Worm (Caenorhabditis elegans) whole organism, L4/young adult: ENCODE measurements around the gene lron-12.

ENCODE experiments used
- W03F9.2 ChIP-seq: fragments of 150-350 bp; optimal IDR thresholded peaks from 2 replicates; lab custom pipeline; 2014; ENCODE audit warnings: missing biosample characterization, missing genetic modification characterization
- dao-5 ChIP-seq: sonication (generic microtip); optimal IDR thresholded peaks from 2 replicates; lab custom pipeline; 2016; ENCODE audit warnings: missing genotype, missing genetic modification characterization, moderate library complexity, missing compliant biosample characterization
- him-1 ChIP-seq: sonication (generic microtip); optimal IDR thresholded peaks from 2 replicates; lab custom pipeline; 2016; ENCODE audit warnings: missing genotype, missing genetic modification reagents, missing genetic modification characterization, missing compliant biosample characterization

The lron-12 gene

DNA sequence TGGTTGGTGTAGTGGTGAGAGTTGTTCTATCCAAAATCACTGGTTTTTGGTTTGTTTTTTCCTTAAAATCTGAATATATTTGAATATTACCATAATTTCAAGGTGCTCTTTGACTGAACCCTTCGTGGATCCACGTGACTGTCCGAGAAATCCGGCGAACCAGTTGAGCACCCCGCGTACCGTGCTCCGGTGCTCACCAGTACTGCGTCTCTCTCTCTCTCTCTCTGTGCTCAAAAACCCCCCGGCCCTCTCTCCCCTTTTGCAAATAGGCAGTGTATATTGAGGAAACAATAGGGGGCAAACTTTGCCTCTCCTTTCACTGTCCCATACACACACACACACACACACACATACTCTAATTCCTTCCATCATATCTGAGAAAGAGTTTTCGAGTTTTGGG is 31.7 kb upstream of the lron-12 start:
- TF ChIP-seq W03F9.2 (tag; lab: Kevin White, UChicago) = no peak
- no peak for TF ChIP-seq him-1
- TF ChIP-seq dao-5 (tag; lab: Kevin White, UChicago) = no peak

DNA sequence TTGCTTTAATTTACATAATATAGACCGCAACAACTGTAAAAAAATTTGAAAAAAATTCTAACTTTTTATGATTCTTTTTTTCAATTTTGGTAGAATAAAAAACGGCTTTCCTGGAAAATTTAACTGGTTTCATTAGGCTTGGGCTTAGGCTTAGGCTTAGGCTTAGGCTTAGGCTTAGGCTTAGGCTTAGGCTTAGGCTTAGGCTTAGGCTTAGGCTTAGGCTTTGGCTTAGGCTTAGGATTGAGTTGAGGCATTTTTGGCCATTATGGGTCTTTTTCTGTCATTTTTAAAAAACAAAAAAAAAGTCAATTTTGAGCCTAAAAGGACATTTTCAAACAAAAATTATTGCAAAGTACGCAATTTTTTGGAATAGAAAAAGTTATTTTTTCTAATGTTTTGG is 25.5 kb upstream of the lron-12 start:
- TF ChIP-seq W03F9.2 (tag; lab: Kevin White, UChicago) (no peak), him-1 (no peak), dao-5 (tag; lab: Kevin White, UChicago) (no peak)

ce11 chrIII:12142419-12143107 is 24.3 kb upstream of the lron-12 start:
- no peak for TF ChIP-seq him-1
- TF ChIP-seq dao-5 (tag; lab: Kevin White, UChicago) = no peak
- no peak for TF ChIP-seq W03F9.2 (tag; lab: Kevin White, UChicago)

DNA sequence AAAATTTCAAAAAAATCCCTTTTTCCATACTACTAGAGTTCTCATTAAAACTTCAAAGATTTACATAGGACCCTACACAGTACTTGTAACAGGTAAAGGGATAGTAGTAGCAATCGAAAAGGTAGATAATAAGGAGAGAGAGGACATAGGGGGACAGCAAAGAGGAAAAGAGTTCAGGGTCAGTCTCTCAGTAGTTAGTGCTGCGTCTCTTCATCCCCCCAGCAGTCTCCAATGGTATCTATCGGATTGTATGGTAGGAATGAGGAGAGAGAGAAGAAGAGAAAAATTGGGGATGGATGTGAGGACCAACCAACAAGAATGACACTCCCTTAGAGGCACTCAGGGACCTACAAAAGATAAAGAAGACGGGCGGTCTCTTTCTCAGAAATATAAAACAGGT is 21.2 kb upstream of the lron-12 start:
- TF ChIP-seq him-1 (no peak), W03F9.2 (tag; lab: Kevin White, UChicago) (no peak), dao-5 (tag; lab: Kevin White, UChicago) (no peak)

ce11 chrIII:12138235-12138634 is 20.0 kb upstream of the lron-12 start:
- TF ChIP-seq W03F9.2 (tag; lab: Kevin White, UChicago) = no peak

ce11 chrIII:12137515-12137914 is 19.2 kb upstream of the lron-12 start:
- no peak for TF ChIP-seq W03F9.2 (tag; lab: Kevin White, UChicago)
- TF ChIP-seq him-1 = no peak
- no peak for TF ChIP-seq dao-5 (tag; lab: Kevin White, UChicago)

ce11 chrIII:12137095-12137494 is 18.8 kb upstream of the lron-12 start:
- TF ChIP-seq dao-5 (tag; lab: Kevin White, UChicago) (no peak), W03F9.2 (tag; lab: Kevin White, UChicago) (no peak), him-1 (no peak)

DNA sequence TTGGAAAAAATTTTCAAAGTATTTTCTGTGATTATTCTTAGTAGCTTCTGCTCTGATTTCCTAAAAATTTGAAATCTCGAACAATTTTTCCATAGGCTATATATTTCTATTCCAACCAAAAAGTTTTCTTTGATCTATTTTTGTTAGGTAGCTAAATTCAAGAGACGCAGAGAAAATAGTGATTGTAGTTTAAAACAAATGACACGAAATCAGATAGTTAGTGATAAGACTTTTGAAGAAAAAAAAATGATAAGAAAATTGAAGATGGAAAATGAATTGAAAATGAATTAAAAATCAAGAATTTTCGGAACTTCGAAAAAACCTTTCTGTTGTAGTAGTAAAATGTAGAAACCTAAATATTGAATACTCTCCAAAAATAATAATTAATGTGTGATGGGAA is 17.3 kb upstream of the lron-12 start:
- no peak for TF ChIP-seq W03F9.2 (tag; lab: Kevin White, UChicago)
- no peak for TF ChIP-seq him-1
- no peak for TF ChIP-seq dao-5 (tag; lab: Kevin White, UChicago)

- TF ChIP-seq dao-5 (tag; lab: Kevin White, UChicago) = no peak
These were observed 14.8 kb upstream of the lron-12 start for ce11 chrIII:12133121-12133520.

ce11 chrIII:12131751-12132150 is 13.5 kb upstream of the lron-12 start:
- TF ChIP-seq dao-5 (tag; lab: Kevin White, UChicago) (no peak), him-1 (no peak), W03F9.2 (tag; lab: Kevin White, UChicago) (no peak)

DNA sequence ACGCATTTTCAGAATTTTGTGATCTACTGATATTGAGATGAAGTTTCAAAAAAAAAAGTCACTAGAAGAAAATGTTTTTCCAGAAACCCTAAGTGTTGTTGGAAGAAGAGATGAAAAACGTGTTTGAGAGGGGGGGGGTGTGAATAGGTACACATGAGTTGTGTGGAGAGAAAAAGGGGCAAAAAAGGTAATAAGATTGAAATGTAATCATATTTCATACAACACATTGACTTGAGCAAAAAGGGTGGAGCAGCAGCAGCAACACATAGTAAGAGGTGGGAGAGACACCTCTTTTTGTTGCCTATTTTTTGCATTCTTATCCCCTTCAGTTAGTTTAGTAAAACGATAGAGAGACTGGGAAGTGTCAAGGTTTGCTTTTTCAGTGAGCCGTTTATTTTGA is 12.5 kb upstream of the lron-12 start:
- TF ChIP-seq W03F9.2 (tag; lab: Kevin White, UChicago) (no peak), dao-5 (tag; lab: Kevin White, UChicago) (no peak), him-1 (no peak)

DNA sequence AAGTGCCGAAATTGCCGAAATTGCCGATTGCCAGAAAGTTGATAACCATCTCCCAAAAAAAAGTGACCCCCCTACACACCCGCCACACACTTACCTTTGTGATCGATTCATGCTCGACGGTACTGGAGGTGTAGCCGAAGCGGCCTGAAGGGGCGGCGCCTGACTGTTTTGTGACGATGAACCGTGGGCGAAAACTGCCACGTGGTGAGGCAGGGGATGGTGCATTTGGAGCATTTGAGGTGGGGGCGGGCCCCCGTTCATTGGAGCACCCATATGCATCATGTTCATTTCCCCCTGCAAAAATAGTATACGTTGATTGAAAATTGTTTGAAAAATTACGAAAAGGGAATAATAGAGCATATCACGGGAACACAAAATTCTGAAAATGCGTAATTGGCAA is 11.8 kb upstream of the lron-12 start, which contains the start of gene Y75B8A.6:
Gene Y75B8A.6, minus strand, starts transcription at position 292 of the 400 bp plus-strand sequence.
- TF ChIP-seq him-1 (no peak), dao-5 (tag; lab: Kevin White, UChicago) (no peak), W03F9.2 (tag; lab: Kevin White, UChicago) (no peak)

DNA sequence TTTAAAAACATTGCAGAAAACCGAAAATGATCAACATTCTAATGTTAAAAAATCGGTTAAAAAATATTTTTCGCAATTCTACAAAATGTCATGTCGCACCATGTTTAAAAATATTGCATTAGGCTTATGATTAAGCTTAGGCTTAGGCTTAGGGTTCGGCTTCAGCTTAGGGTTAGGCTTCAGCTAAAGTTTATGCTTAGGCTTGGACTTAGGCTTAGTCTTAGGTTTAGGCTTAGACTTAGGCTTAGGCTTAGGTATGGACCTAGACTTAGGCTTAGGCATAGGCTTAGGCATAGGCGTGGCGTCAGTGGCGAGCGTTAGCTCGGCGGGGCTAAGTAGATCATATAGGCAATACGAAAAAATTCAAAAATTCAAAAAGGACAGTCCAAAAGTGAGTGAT is 6.1 kb upstream of the lron-12 start:
- TF ChIP-seq him-1 (no peak), W03F9.2 (tag; lab: Kevin White, UChicago) (no peak), dao-5 (tag; lab: Kevin White, UChicago) (no peak)

DNA sequence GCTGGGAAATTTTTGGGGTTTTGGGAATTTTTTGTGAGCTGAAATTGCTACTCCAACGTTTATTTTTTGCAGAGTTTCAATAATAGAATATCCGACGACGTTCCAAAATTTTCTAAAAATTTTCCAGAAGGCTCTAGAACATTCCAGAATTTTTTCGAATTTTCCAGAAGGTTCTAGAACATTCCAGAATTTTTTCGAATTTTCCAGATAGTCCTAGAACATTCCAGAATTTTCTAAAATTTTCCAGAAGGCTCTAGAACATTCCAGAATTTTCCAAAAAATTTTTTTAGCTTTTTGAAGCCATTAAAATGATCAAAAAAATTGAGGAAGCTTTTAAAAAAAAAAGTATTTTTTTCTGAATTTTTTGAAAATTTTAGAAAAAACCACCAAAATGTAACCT is 5.1 kb upstream of the lron-12 start:
- TF ChIP-seq him-1 (no peak), dao-5 (tag; lab: Kevin White, UChicago) (no peak), W03F9.2 (tag; lab: Kevin White, UChicago) (no peak)

ce11 chrIII:12121177-12121576 is 2.9 kb upstream of the lron-12 start:
- TF ChIP-seq dao-5 (tag; lab: Kevin White, UChicago) = no peak
- TF ChIP-seq W03F9.2 (tag; lab: Kevin White, UChicago) = no peak
- no peak for TF ChIP-seq him-1
